Fruit fly (Drosophila melanogaster): Measurements from ENCODE around the gene Set8.

- TF ChIP-seq CG7045 (GFP tag; optimal IDR thresholded peaks at IDR 0.05) (no peak), CG1620 (GFP tag; optimal IDR thresholded peaks at IDR 0.05) (no peak), Hr96 (GFP tag; optimal IDR thresholded peaks at IDR 0.05) (no peak), tj (GFP tag; optimal IDR thresholded peaks at IDR 0.05) (no peak), Clk (GFP tag; optimal IDR thresholded peaks at IDR 0.05) (no peak), pad (GFP tag; optimal IDR thresholded peaks at IDR 0.05) (no peak), CG33017 (tag; optimal IDR thresholded peaks at IDR 0.05) (no peak), Mnt (GFP tag; optimal IDR thresholded peaks at IDR 0.05) (no peak)
Observed at dm6 chr3R:14292307-14292711, 23.5 kb upstream of the Set8 start.

Measured in whole organism, adult.